Worm (Caenorhabditis elegans) whole organism, young adult: ENCODE data around the gene chil-19.

Experiments
- F33H1.4 ChIP-seq: fragments of 200-800 bp; sonication (Bioruptor generic); IDR thresholded peaks from 2 replicates; pipeline ENCODE4 v1.3.6; 2022; ENCODE audit warnings: missing genetic modification reagents, missing genetic modification characterization, missing compliant biosample characterization
- F49E8.2 ChIP-seq: sonication (generic microtip); optimal IDR thresholded peaks from 3 replicates; lab custom pipeline; 2017; ENCODE audit warnings: missing genetic modification characterization, mild to moderate bottlenecking, missing compliant biosample characterization, antibody characterized with exemption, moderate library complexity; ENCODE audit not compliant: insufficient read depth
- cebp-1 ChIP-seq, 2 experiments: fragments of 200-800 bp in 1 of 2; sonication (Bioruptor generic) in 1 of 2; sonication (generic microtip) in 1 of 2; IDR thresholded peaks in 1 of 2; optimal IDR thresholded peaks in 1 of 2; 2 replicates each; pipeline versions ENCODE4 v1.3.6 to Lab custom; 2017 to 2022; ENCODE audit warnings: missing compliant biosample characterization in 2 of 2, missing genetic modification characterization in 2 of 2, mild to moderate bottlenecking in 1 of 2, missing genetic modification reagents in 1 of 2, moderate library complexity in 1 of 2
- dpl-1 ChIP-seq: fragments of 150-350 bp; optimal IDR thresholded peaks from 2 replicates; lab custom pipeline; 2014; ENCODE audit warnings: missing biosample characterization, missing genetic modification reagents, missing genetic modification characterization
- ekl-4 ChIP-seq: fragments of 200-800 bp; sonication (Bioruptor generic); IDR thresholded peaks from 2 replicates; pipeline ENCODE4 v1.3.6; 2022; ENCODE audit warnings: missing genetic modification reagents, missing genetic modification characterization, missing compliant biosample characterization
- ets-4 ChIP-seq: fragments of 200-800 bp; sonication (Bioruptor generic); optimal IDR thresholded peaks from 2 replicates; lab custom pipeline; 2018; ENCODE audit warnings: mild to moderate bottlenecking, missing genetic modification characterization, missing compliant biosample characterization

- TF ChIP-seq F49E8.2 (tag; lab: Kevin White, UChicago), result no peak
- TF ChIP-seq F33H1.4 (GFP tag; lab: Robert Waterston, UW), result no peak
- TF ChIP-seq ekl-4 (GFP tag; lab: Robert Waterston, UW), result no peak
- no peak for TF ChIP-seq dpl-1 (GFP tag; lab: Kevin White, UChicago)
- TF ChIP-seq cebp-1 (GFP tag; IDR thresholded peaks at IDR 0.05; lab: Robert Waterston, UW), result no peak; the same call in 1 of the 2 replicates
- no peak for TF ChIP-seq cebp-1 (tag; optimal IDR thresholded peaks at IDR 0.05; lab: Kevin White, UChicago)
- no peak for TF ChIP-seq ets-4 (GFP tag; lab: Kevin White, UChicago)
Measured at ce11 chrII:9412086-9412608, 42.1 kb downstream of the chil-19 start, which contains the start of gene arrd-3.
